Fruit fly (Drosophila melanogaster): Measurements from ENCODE around the gene Jhbp2.

DNA sequence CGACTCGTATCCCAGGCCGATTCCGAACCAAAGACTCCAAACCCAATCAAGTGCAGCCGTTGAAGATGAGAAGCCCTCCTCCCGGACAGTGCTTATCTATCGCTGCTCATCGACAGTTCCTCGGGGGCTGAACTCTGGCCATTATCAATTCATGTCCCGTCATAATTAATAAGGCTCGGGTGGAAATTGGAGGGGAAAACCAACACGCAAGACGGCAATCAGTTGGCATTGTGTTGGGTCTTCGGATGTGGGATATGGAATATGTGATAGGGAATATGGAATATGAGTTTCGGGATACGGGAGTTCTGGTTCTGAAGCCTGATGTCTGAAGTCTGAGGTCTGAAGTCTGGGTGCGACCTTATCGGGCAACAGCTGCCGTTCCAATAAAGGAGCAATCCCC, 32.2 kb upstream of the Jhbp2 start:
- TF ChIP-seq psq (optimal IDR thresholded peaks at IDR 0.05): no peak
- no peak for TF ChIP-seq EcR (GFP tag; optimal IDR thresholded peaks at IDR 0.05)
- TF ChIP-seq pan (optimal IDR thresholded peaks at IDR 0.05): no peak
- TF ChIP-seq Dll (optimal IDR thresholded peaks at IDR 0.05): no peak

Measured in whole organism.